Worm (Caenorhabditis elegans) whole organism, young adult: Measurements from ENCODE around the gene fbxa-215.

ENCODE experiments used
- ceh-100 ChIP-seq: fragments of 200-800 bp; sonication (Bioruptor generic); IDR thresholded peaks from 2 replicates; pipeline ENCODE4 v1.3.6; 2022; ENCODE audit warnings: missing genetic modification reagents, missing genetic modification characterization, missing compliant biosample characterization
- dpff-1 ChIP-seq: sonication (generic microtip); optimal IDR thresholded peaks from 2 replicates; lab custom pipeline; 2017; ENCODE audit warnings: mild to moderate bottlenecking, missing genetic modification characterization, missing compliant biosample characterization
- ets-4 ChIP-seq: fragments of 200-800 bp; sonication (Bioruptor generic); optimal IDR thresholded peaks from 2 replicates; lab custom pipeline; 2018; ENCODE audit warnings: mild to moderate bottlenecking, missing genetic modification characterization, missing compliant biosample characterization
- lin-54 ChIP-seq: fragments of 200-800 bp; sonication (Bioruptor generic); optimal IDR thresholded peaks from 2 replicates; lab custom pipeline; 2018; ENCODE audit warnings: mild to moderate bottlenecking, missing genetic modification characterization, missing compliant biosample characterization
- unc-130 ChIP-seq: sonication (generic microtip); optimal IDR thresholded peaks from 2 replicates; lab custom pipeline; 2016; ENCODE audit warnings: missing genetic modification reagents, missing genetic modification characterization, missing compliant biosample characterization

ce11 chrIV:13684827-13685226, 18.1 kb upstream of the fbxa-215 start:
- TF ChIP-seq dpff-1 (tag; lab: Kevin White, UChicago) (no peak), lin-54 (GFP tag; lab: Kevin White, UChicago) (no peak), unc-130 (GFP tag; lab: Kevin White, UChicago) (no peak), ets-4 (GFP tag; lab: Kevin White, UChicago) (no peak), ceh-100 (GFP tag; lab: Robert Waterston, UW) (no peak)
